Worm (Caenorhabditis elegans): Measurements from ENCODE around the gene srx-135.

DNA sequence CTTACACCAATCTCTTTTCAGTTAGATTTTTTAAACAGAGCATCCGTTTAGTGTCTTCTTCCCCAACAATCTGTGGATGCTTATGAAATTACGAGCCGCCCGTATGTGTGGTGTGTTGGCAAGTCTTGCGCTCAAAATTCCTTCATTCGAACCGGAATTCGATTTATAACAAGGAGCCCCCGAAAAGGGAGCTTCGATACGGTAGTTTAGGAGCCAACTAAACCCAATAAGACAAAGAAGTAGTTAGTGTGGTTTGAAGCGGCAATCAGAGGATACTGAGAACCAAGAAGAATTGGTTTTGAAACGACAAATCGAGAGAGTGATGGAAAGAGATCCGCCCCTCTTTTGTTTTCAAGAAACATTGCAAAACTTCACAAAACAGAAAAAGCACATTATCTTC, 46.7 kb upstream of the srx-135 start:
- TF ChIP-seq egl-27 (tag; optimal IDR thresholded peaks at IDR 0.05) = no peak
- TF ChIP-seq elt-2 (tag; optimal IDR thresholded peaks at IDR 0.05) = no peak
- TF ChIP-seq jun-1 (tag; optimal IDR thresholded peaks at IDR 0.05) = no peak
- no peak for TF ChIP-seq lsy-2 (tag; optimal IDR thresholded peaks at IDR 0.05)
- no peak for TF ChIP-seq unc-30 (tag; optimal IDR thresholded peaks at IDR 0.05)
- TF ChIP-seq mdl-1 (tag; optimal IDR thresholded peaks at IDR 0.05) = no peak
- no peak for TF ChIP-seq ama-1 (optimal IDR thresholded peaks at IDR 0.05)
- no peak for TF ChIP-seq unc-62 (GFP tag; optimal IDR thresholded peaks at IDR 0.05)
- no peak for TF ChIP-seq ztf-11 (tag; optimal IDR thresholded peaks at IDR 0.05)
